Fruit fly (Drosophila melanogaster) whole organism, embryonic: Measurements from ENCODE around the gene Snx21.

Source experiments
- Abd-B ChIP-seq: fragments of 200-800 bp; sonication (Bioruptor generic); optimal IDR thresholded peaks from 2 replicates; lab custom pipeline; 2018; ENCODE audit warnings: missing biosample characterization, mild to moderate bottlenecking, missing genetic modification characterization, moderate library complexity
- BEAF-32 ChIP-seq: fragments of 200-800 bp; sonication (Bioruptor generic); optimal IDR thresholded peaks from 3 replicates; lab custom pipeline; 2017; ENCODE audit warnings: missing biosample characterization, missing genetic modification characterization, mild to moderate bottlenecking, moderate library complexity, missing genetic modification reagents
- BtbVII ChIP-seq: fragments of 200-800 bp; sonication (Bioruptor generic); optimal IDR thresholded peaks from 3 replicates; lab custom pipeline; 2017; ENCODE audit warnings: missing biosample characterization, mild to moderate bottlenecking, missing genetic modification characterization
- CG10267 ChIP-seq: fragments of 200-800 bp; sonication (Bioruptor generic); optimal IDR thresholded peaks from 2 replicates; lab custom pipeline; 2018; ENCODE audit warnings: missing biosample characterization, mild to moderate bottlenecking, missing genetic modification characterization, moderate library complexity
- CG10431 ChIP-seq: fragments of 200-800 bp; sonication (Bioruptor generic); optimal IDR thresholded peaks from 3 replicates; lab custom pipeline; 2018; ENCODE audit warnings: missing biosample characterization, mild to moderate bottlenecking, missing genetic modification characterization
- CG11560 ChIP-seq: fragments of 200-800 bp; sonication (Bioruptor generic); IDR thresholded peaks from 3 replicates; pipeline ENCODE4 v1.3.6; 2022; ENCODE audit warnings: missing biosample characterization, missing genetic modification characterization
- CG11695 ChIP-seq: fragments of 200-800 bp; sonication (Bioruptor generic); IDR thresholded peaks from 3 replicates; pipeline ENCODE4 v1.3.6; 2022; ENCODE audit warnings: missing biosample characterization, missing genetic modification characterization
- CG11696 ChIP-seq: fragments of 200-800 bp; sonication (Bioruptor generic); IDR thresholded peaks from 2 replicates; pipeline ENCODE4 v1.3.6; 2022; ENCODE audit warnings: missing biosample characterization, missing genetic modification characterization
- CG12659 ChIP-seq: fragments of 200-800 bp; sonication (Bioruptor generic); optimal IDR thresholded peaks from 3 replicates; lab custom pipeline; 2017; ENCODE audit warnings: mild to moderate bottlenecking, missing biosample characterization, missing genetic modification reagents, missing genetic modification characterization
- CG13296 ChIP-seq: fragments of 200-800 bp; sonication (Bioruptor generic); optimal IDR thresholded peaks from 3 replicates; lab custom pipeline; 2018; ENCODE audit warnings: missing biosample characterization, mild to moderate bottlenecking, missing genetic modification characterization
- CG15601 ChIP-seq: fragments of 200-800 bp; sonication (Bioruptor generic); optimal IDR thresholded peaks from 3 replicates; lab custom pipeline; 2019; ENCODE audit warnings: missing biosample characterization, mild to moderate bottlenecking, missing genetic modification characterization, moderate library complexity
- CG15696 ChIP-seq: fragments of 200-800 bp; sonication (Bioruptor generic); optimal IDR thresholded peaks from 2 replicates; lab custom pipeline; 2019; ENCODE audit warnings: missing biosample characterization, mild to moderate bottlenecking, missing genetic modification characterization, moderate library complexity
- CG18262 ChIP-seq: fragments of 200-800 bp; optimal IDR thresholded peaks from 3 replicates; lab custom pipeline; 2019; ENCODE audit warnings: missing biosample characterization, mild to moderate bottlenecking, missing genetic modification characterization, moderate library complexity
- CG3281 ChIP-seq: fragments of 200-800 bp; sonication (Bioruptor generic); optimal IDR thresholded peaks from 3 replicates; lab custom pipeline; 2017; ENCODE audit warnings: missing biosample characterization, mild to moderate bottlenecking, missing genetic modification characterization
- CG34376 ChIP-seq: fragments of 200-800 bp; sonication (Bioruptor generic); optimal IDR thresholded peaks from 2 replicates; lab custom pipeline; 2018; ENCODE audit warnings: missing biosample characterization, mild to moderate bottlenecking, missing genetic modification characterization
- CG4617 ChIP-seq: fragments of 200-800 bp; sonication (Bioruptor generic); optimal IDR thresholded peaks from 3 replicates; lab custom pipeline; 2016; ENCODE audit warnings: missing biosample characterization, missing genetic modification characterization, borderline replicate concordance
- CG6689 ChIP-seq: fragments of 200-800 bp; sonication (Bioruptor generic); IDR thresholded peaks from 2 replicates; pipeline ENCODE4 v1.3.6; 2022; ENCODE audit warnings: missing biosample characterization, missing genetic modification characterization
- CG7839 ChIP-seq: fragments of 200-800 bp; sonication (Bioruptor generic); optimal IDR thresholded peaks from 3 replicates; lab custom pipeline; 2018; ENCODE audit warnings: missing biosample characterization, mild to moderate bottlenecking, missing genetic modification characterization, moderate library complexity
- CG8290 ChIP-seq, 3 experiments: fragments of 200-800 bp; sonication (Bioruptor generic); optimal IDR thresholded peaks; 2 replicates each; lab custom pipeline; 2016 to 2019; ENCODE audit warnings: missing biosample characterization in 3 of 3, missing genetic modification characterization in 3 of 3, mild to moderate bottlenecking in 2 of 3, moderate library complexity in 1 of 3
- CG8924 ChIP-seq: fragments of 200-800 bp; optimal IDR thresholded peaks from 3 replicates; lab custom pipeline; 2019; ENCODE audit warnings: missing biosample characterization, mild to moderate bottlenecking, missing genetic modification characterization, moderate library complexity
- CG9215 ChIP-seq: fragments of 200-800 bp; sonication (Bioruptor generic); IDR thresholded peaks from 2 replicates; pipeline ENCODE4 v1.3.6; 2022; ENCODE audit warnings: missing biosample characterization, missing genetic modification characterization
- CG9817 ChIP-seq: fragments of 200-800 bp; sonication (Bioruptor generic); optimal IDR thresholded peaks from 2 replicates; lab custom pipeline; 2018; ENCODE audit warnings: missing biosample characterization, mild to moderate bottlenecking, missing genetic modification characterization, moderate library complexity
- CoRest ChIP-seq: fragments of 200-800 bp; sonication (Bioruptor generic); optimal IDR thresholded peaks from 3 replicates; lab custom pipeline; 2018; ENCODE audit warnings: missing biosample characterization, mild to moderate bottlenecking, missing genetic modification characterization, moderate library complexity
- Dip2 ChIP-seq: fragments of 200-800 bp; sonication (Bioruptor generic); IDR thresholded peaks from 2 replicates; pipeline ENCODE4 v1.3.6; 2022; ENCODE audit warnings: missing biosample characterization, missing genetic modification characterization
- Drgx ChIP-seq: fragments of 200-800 bp; sonication (Bioruptor generic); IDR thresholded peaks from 2 replicates; pipeline ENCODE4 v1.3.6; 2022; ENCODE audit warnings: missing biosample characterization, missing genetic modification characterization
- ERR ChIP-seq: fragments of 200-800 bp; sonication (Bioruptor generic); optimal IDR thresholded peaks from 2 replicates; lab custom pipeline; 2016; ENCODE audit warnings: missing biosample characterization, missing genetic modification characterization
- Ets97D ChIP-seq: fragments of 200-800 bp; sonication (Bioruptor generic); optimal IDR thresholded peaks from 3 replicates; lab custom pipeline; 2016; ENCODE audit warnings: missing biosample characterization, missing genetic modification characterization
- GATAe ChIP-seq: fragments of 200-800 bp; sonication (Bioruptor generic); conservative IDR thresholded peaks from 2 replicates; pipeline ENCODE4 v1.3.6; 2022; ENCODE audit warnings: missing biosample characterization, missing genetic modification characterization
- Gsc ChIP-seq: fragments of 200-800 bp; sonication (Bioruptor generic); IDR thresholded peaks from 2 replicates; pipeline ENCODE4 v1.3.6; 2022; ENCODE audit warnings: missing biosample characterization, missing genetic modification characterization
- Med ChIP-seq: fragments of 200-800 bp; sonication (Bioruptor generic); peaks from one replicate; lab custom pipeline; 2016; ENCODE audit warnings: missing biosample characterization, missing genetic modification characterization, mild to moderate bottlenecking, inconsistent platforms, moderate library complexity
- NFAT ChIP-seq: fragments of 200-800 bp; sonication (Bioruptor generic); IDR thresholded peaks from 2 replicates; pipeline ENCODE4 v1.3.6; 2022; ENCODE audit warnings: missing biosample characterization, missing genetic modification characterization
- NK7.1 ChIP-seq: fragments of 200-800 bp; sonication (Bioruptor generic); optimal IDR thresholded peaks from 3 replicates; lab custom pipeline; 2016; ENCODE audit warnings: missing biosample characterization, missing genetic modification characterization
- Opbp ChIP-seq: fragments of 200-800 bp; sonication (Bioruptor generic); IDR thresholded peaks from 3 replicates; pipeline ENCODE4 v1.3.6; 2022; ENCODE audit warnings: missing biosample characterization, missing genetic modification characterization; ENCODE audit not compliant: partially characterized antibody
- Pdp1 ChIP-seq, 2 experiments: fragments of 200-800 bp; sonication (Bioruptor generic); optimal IDR thresholded peaks; 3 replicates each; lab custom pipeline; 2016; ENCODE audit warnings: missing biosample characterization in 2 of 2, missing genetic modification characterization in 2 of 2, mild to moderate bottlenecking in 1 of 2, moderate library complexity in 1 of 2
- Sin3A ChIP-seq: fragments of >200 bp; optimal IDR thresholded peaks from 2 replicates; lab custom pipeline; 2018
- ara ChIP-seq: fragments of 200-800 bp; sonication (Bioruptor generic); IDR thresholded peaks from 2 replicates; pipeline ENCODE4 v1.3.6; 2022; ENCODE audit warnings: missing biosample characterization, missing genetic modification characterization
- bab2 ChIP-seq: fragments of 200-800 bp; sonication (Bioruptor generic); optimal IDR thresholded peaks from 2 replicates; lab custom pipeline; 2016; ENCODE audit warnings: missing biosample characterization, missing genetic modification characterization
- br ChIP-seq: fragments of >200 bp; optimal IDR thresholded peaks from 2 replicates; lab custom pipeline; 2017
- chinmo ChIP-seq: fragments of 200-800 bp; sonication (Bioruptor generic); IDR thresholded peaks from 4 replicates; pipeline ENCODE4 v1.3.6; 2022; ENCODE audit warnings: missing biosample characterization, missing genetic modification characterization; ENCODE audit not compliant: partially characterized antibody
- gro ChIP-seq: fragments of 200-800 bp; sonication (Bioruptor generic); optimal IDR thresholded peaks from 2 replicates; lab custom pipeline; 2016; ENCODE audit warnings: missing biosample characterization, missing genetic modification characterization
- ken ChIP-seq: fragments of 200-800 bp; sonication (Bioruptor generic); IDR thresholded peaks from 3 replicates; pipeline ENCODE4 v1.3.6; 2022; ENCODE audit warnings: missing biosample characterization, missing genetic modification characterization
- knrl ChIP-seq: fragments of 200-800 bp; sonication (Bioruptor generic); IDR thresholded peaks from 3 replicates; pipeline ENCODE4 v1.3.6; 2022; ENCODE audit warnings: missing biosample characterization, missing genetic modification characterization; ENCODE audit not compliant: partially characterized antibody
- lmd ChIP-seq: fragments of 200-800 bp; sonication (Bioruptor generic); IDR thresholded peaks from 2 replicates; pipeline ENCODE4 v1.3.6; 2022; ENCODE audit warnings: missing biosample characterization, missing genetic modification characterization
- nmo ChIP-seq: fragments of 200-800 bp; sonication (Bioruptor generic); optimal IDR thresholded peaks from 2 replicates; lab custom pipeline; 2018; ENCODE audit warnings: missing biosample characterization, mild to moderate bottlenecking, missing genetic modification characterization, moderate library complexity
- sqz ChIP-seq: fragments of 200-800 bp; sonication (Bioruptor generic); optimal IDR thresholded peaks from 3 replicates; lab custom pipeline; 2018; ENCODE audit warnings: missing biosample characterization, mild to moderate bottlenecking, missing genetic modification characterization
- tin ChIP-seq: fragments of 200-800 bp; sonication (Bioruptor generic); optimal IDR thresholded peaks from 3 replicates; lab custom pipeline; 2016; ENCODE audit warnings: missing biosample characterization, missing genetic modification characterization
- tna ChIP-seq: fragments of 200-800 bp; sonication (Bioruptor generic); IDR thresholded peaks from 2 replicates; pipeline ENCODE4 v1.3.6; 2022; ENCODE audit warnings: missing biosample characterization, missing genetic modification characterization; ENCODE audit not compliant: partially characterized antibody
- twi ChIP-seq: fragments of 200-800 bp; optimal IDR thresholded peaks from 2 replicates; lab custom pipeline; 2019; ENCODE audit warnings: missing biosample characterization, mild to moderate bottlenecking, missing genetic modification characterization, moderate library complexity
- z ChIP-seq: fragments of 200-800 bp; sonication (Bioruptor generic); IDR thresholded peaks from 3 replicates; pipeline ENCODE4 v1.3.6; 2022; ENCODE audit warnings: missing biosample characterization, missing genetic modification characterization

Snx21 gene

DNA sequence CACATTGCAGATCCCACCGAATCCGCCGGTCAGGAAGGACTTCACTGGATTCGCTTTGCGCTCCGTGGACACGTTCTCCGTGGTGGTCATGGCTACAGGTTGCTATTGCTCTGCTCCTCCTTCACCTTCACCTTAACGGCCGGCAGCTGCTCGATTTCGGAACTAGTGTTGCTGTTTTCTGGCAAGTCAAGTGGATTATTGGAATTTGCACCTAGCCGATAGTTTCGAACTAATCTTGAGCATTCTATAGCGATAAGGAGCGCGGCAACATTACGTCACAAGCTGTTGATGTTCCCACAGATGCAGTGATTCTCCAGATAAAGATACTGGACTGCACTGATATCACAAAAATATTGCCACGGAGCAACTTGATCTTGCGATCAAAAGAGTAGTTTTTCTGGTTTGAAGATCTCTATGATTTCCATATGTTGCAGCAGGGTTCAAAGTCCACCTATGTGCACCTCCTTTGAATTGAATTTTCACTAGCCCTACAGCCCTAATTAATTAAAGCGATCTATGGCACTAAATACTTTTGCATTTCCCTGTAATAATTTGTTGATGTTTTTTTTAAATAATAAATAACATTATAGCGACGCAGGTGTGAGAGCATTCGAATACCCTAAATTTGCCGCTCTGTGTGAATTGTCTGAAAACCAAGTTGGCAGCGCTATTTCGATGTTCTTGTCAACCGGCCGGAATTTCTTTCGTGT is 4.2 kb upstream of the Snx21 start, which contains the start of the genes colt and HINT1 (continued):
- no peak for TF ChIP-seq ara
- TF ChIP-seq CG9215 (GFP tag; lab: Robert Waterston, UW) = no peak
- TF ChIP-seq ERR = peak; percentile 2
- TF ChIP-seq CG11560 (tag; lab: Robert Waterston, UW) = no peak
- TF ChIP-seq sqz (GFP tag; lab: Kevin White, UChicago) = peak; percentile 33
- TF ChIP-seq Opbp = peak; percentile 47; the same call in 1 of the 3 replicates
- TF ChIP-seq tna (GFP tag; lab: Robert Waterston, UW) = no peak
- TF ChIP-seq BEAF-32 = peak; percentile 66
- TF ChIP-seq CG4617 (GFP tag; lab: Kevin White, UChicago) = peak; percentile 99
- peak; percentile 75 for TF ChIP-seq CG8924 (tag; lab: Kevin White, UChicago)
- TF ChIP-seq CG10431 (GFP tag; lab: Kevin White, UChicago) = peak; percentile 22
- TF ChIP-seq CG34376 (GFP tag; lab: Kevin White, UChicago) = peak; percentile 56
- no peak for TF ChIP-seq Dip2
- no peak for TF ChIP-seq gro (GFP tag; lab: Kevin White, UChicago)
- no peak for TF ChIP-seq BtbVII (GFP tag; lab: Kevin White, UChicago)
- TF ChIP-seq Gsc (GFP tag; lab: Robert Waterston, UW) = no peak
- no peak for TF ChIP-seq br (lab: Kevin White, UChicago)
- 0 out of 3 replicates have a peak, but pooled peaks have one; percentile 28 for TF ChIP-seq CG11695
- TF ChIP-seq CG11696 (GFP tag; lab: Robert Waterston, UW) = no peak
- peak; percentile 45 for TF ChIP-seq CG10267 (tag; lab: Kevin White, UChicago)
- peak in 1 of 2 experiments; percentile 95 for TF ChIP-seq Pdp1 (GFP tag; optimal IDR thresholded peaks at IDR 0.05; lab: Kevin White, UChicago)
- peak; percentile 43 for TF ChIP-seq CG3281 (GFP tag; lab: Kevin White, UChicago)
- peak; percentile 75 for TF ChIP-seq Drgx (GFP tag; lab: Robert Waterston, UW)
- no peak for TF ChIP-seq CG8290 (GFP tag; optimal IDR thresholded peaks at IDR 0.05; lab: Kevin White, UChicago)
- TF ChIP-seq CG8290 (tag; optimal IDR thresholded peaks at IDR 0.05; lab: Kevin White, UChicago) = peak in 1 of 2 experiments; percentile 18
- no peak for TF ChIP-seq ken
- no peak for TF ChIP-seq bab2 (GFP tag; lab: Kevin White, UChicago)
- peak; percentile 85 for TF ChIP-seq Med (GFP tag; lab: Kevin White, UChicago)
- no peak for TF ChIP-seq z (GFP tag; lab: Robert Waterston, UW)
- TF ChIP-seq CG6689 (GFP tag; lab: Robert Waterston, UW) = peak; percentile 18; the same call in 1 of the 2 replicates
- no peak for TF ChIP-seq CG15696 (tag; lab: Kevin White, UChicago)
- peak; percentile 49 for TF ChIP-seq CG15601 (tag; lab: Kevin White, UChicago)
- TF ChIP-seq Sin3A = peak; percentile 78
- TF ChIP-seq Abd-B (GFP tag; lab: Kevin White, UChicago) = peak; percentile 21
- TF ChIP-seq tin (GFP tag; lab: Kevin White, UChicago) = no peak
- TF ChIP-seq CG12659 (GFP tag; lab: Kevin White, UChicago) = peak; percentile 66
- peak; percentile 45 for TF ChIP-seq Ets97D
- TF ChIP-seq CoRest = peak; percentile 47
- peak; percentile 40 for TF ChIP-seq CG7839 (tag; lab: Kevin White, UChicago)
- TF ChIP-seq nmo (GFP tag; lab: Kevin White, UChicago) = peak; percentile 58
- TF ChIP-seq NFAT (GFP tag; lab: Robert Waterston, UW) = peak; percentile 51; the same call in 1 of the 2 replicates
- TF ChIP-seq CG18262 = peak; percentile 1
- TF ChIP-seq chinmo (GFP tag; lab: Robert Waterston, UW) = 0 out of 4 replicates have a peak, but pooled peaks have one; percentile 46
- no peak for TF ChIP-seq lmd (GFP tag; lab: Robert Waterston, UW)
- TF ChIP-seq twi (tag; lab: Kevin White, UChicago) = peak; percentile 46
- TF ChIP-seq GATAe (GFP tag; lab: Robert Waterston, UW) = no peak
- peak; percentile 36; the same call in 1 of the 3 replicates for TF ChIP-seq knrl (GFP tag; lab: Robert Waterston, UW)
- TF ChIP-seq CG9817 (tag; lab: Kevin White, UChicago) = no peak
- peak; percentile 47 for TF ChIP-seq CG13296 (GFP tag; lab: Kevin White, UChicago)
- no peak for TF ChIP-seq NK7.1 (GFP tag; lab: Kevin White, UChicago)
